Worm (Caenorhabditis elegans) whole organism, L4 larva: ENCODE results near the gene aat-2.
A peak's percentile ranks its signal among the peaks of the same experiment; 100 is the strongest.

Experiments
- F26F4.8 ChIP-seq: fragments of 200-800 bp; sonication (Bioruptor generic); conservative IDR thresholded peaks from 2 replicates; pipeline ENCODE4 v1.3.6; 2022; ENCODE audit warnings: missing genetic modification characterization, missing compliant biosample characterization
- R02D3.7 ChIP-seq: fragments of 150-350 bp; sonication (generic microtip); optimal IDR thresholded peaks from 3 replicates; lab custom pipeline; 2014; ENCODE audit warnings: missing biosample characterization, missing genetic modification characterization
- Y105C5A.15 ChIP-seq: fragments of 200-800 bp; sonication (Bioruptor generic); IDR thresholded peaks from 2 replicates; pipeline ENCODE4 v1.3.6; 2022; ENCODE audit warnings: missing genetic modification characterization, missing compliant biosample characterization
- Y48G9A.11 ChIP-seq: fragments of 200-800 bp; sonication (Bioruptor generic); IDR thresholded peaks from 2 replicates; pipeline ENCODE4 v1.3.6; 2022; ENCODE audit warnings: missing genetic modification reagents, missing genetic modification characterization, missing compliant biosample characterization
- aly-2 ChIP-seq: sonication (generic microtip); optimal IDR thresholded peaks from 2 replicates; lab custom pipeline; 2018; ENCODE audit warnings: missing biosample characterization, missing genetic modification characterization
- arid-1 ChIP-seq: fragments of 200-800 bp; sonication (Bioruptor generic); conservative IDR thresholded peaks from 2 replicates; pipeline ENCODE4 v1.3.6; 2022; ENCODE audit warnings: missing genetic modification reagents, missing genetic modification characterization, missing compliant biosample characterization
- ceh-28 ChIP-seq: fragments of 150-350 bp; optimal IDR thresholded peaks from 2 replicates; lab custom pipeline; 2014; ENCODE audit warnings: missing biosample characterization, missing genetic modification reagents, missing genetic modification characterization
- ctbp-1 ChIP-seq: fragments of 200-800 bp; sonication (Bioruptor generic); IDR thresholded peaks from 2 replicates; pipeline ENCODE4 v1.3.6; 2022; ENCODE audit warnings: missing genetic modification reagents, missing genetic modification characterization, missing compliant biosample characterization
- daf-16 ChIP-seq, 3 experiments: sonication (generic microtip); optimal IDR thresholded peaks; 2 replicates each; lab custom pipeline; 2016 to 2017; ENCODE audit warnings: missing genetic modification characterization in 3 of 3, missing genetic modification reagents in 3 of 3, mild to moderate bottlenecking in 2 of 3, missing compliant biosample characterization in 2 of 3, missing biosample characterization in 1 of 3, moderate library complexity in 1 of 3
- daf-19 ChIP-seq: fragments of 200-800 bp; sonication (Bioruptor generic); conservative IDR thresholded peaks from 2 replicates; pipeline ENCODE4 v1.3.6; 2022; ENCODE audit warnings: missing genetic modification characterization, missing compliant biosample characterization
- daf-8 ChIP-seq: fragments of 200-800 bp; sonication (Bioruptor generic); IDR thresholded peaks from 2 replicates; pipeline ENCODE4 v1.3.6; 2022; ENCODE audit warnings: missing genetic modification characterization, missing compliant biosample characterization
- dmd-6 ChIP-seq: fragments of 200-800 bp; sonication (Bioruptor generic); IDR thresholded peaks from 2 replicates; pipeline ENCODE4 v1.3.6; 2022; ENCODE audit warnings: missing genetic modification reagents, missing genetic modification characterization, missing compliant biosample characterization
- dmd-8 ChIP-seq: fragments of 200-800 bp; sonication (Bioruptor generic); IDR thresholded peaks from 2 replicates; pipeline ENCODE4 v1.3.6; 2022; ENCODE audit warnings: missing genetic modification characterization, missing compliant biosample characterization
- dpl-1 ChIP-seq: fragments of 150-350 bp; optimal IDR thresholded peaks from 2 replicates; lab custom pipeline; 2014; ENCODE audit warnings: missing biosample characterization, missing genetic modification reagents, missing genetic modification characterization
- dve-1 ChIP-seq: sonication (generic microtip); optimal IDR thresholded peaks from 2 replicates; lab custom pipeline; 2017; ENCODE audit warnings: antibody characterized with exemption, mild to moderate bottlenecking, missing genetic modification characterization, missing compliant biosample characterization; ENCODE audit not compliant: insufficient read depth
- fos-1 ChIP-seq: fragments of 150-350 bp; optimal IDR thresholded peaks from 2 replicates; lab custom pipeline; 2014; ENCODE audit warnings: missing biosample characterization, missing genetic modification characterization
- hlh-11 ChIP-seq: fragments of 200-800 bp; sonication (Bioruptor generic); optimal IDR thresholded peaks from 2 replicates; lab custom pipeline; 2018; ENCODE audit warnings: mild to moderate bottlenecking, missing genetic modification characterization, missing compliant biosample characterization
- lin-13 ChIP-seq: fragments of 150-350 bp; optimal IDR thresholded peaks from 2 replicates; lab custom pipeline; 2014; ENCODE audit warnings: missing biosample characterization, missing genetic modification reagents, missing genetic modification characterization
- lin-29 ChIP-seq: fragments of 200-800 bp; sonication (Bioruptor generic); IDR thresholded peaks from 2 replicates; pipeline ENCODE4 v1.3.6; 2022; ENCODE audit warnings: missing genetic modification reagents, missing genetic modification characterization, missing compliant biosample characterization
- lin-39 ChIP-seq: fragments of 150-350 bp; optimal IDR thresholded peaks from 2 replicates; lab custom pipeline; 2014; ENCODE audit warnings: missing biosample characterization, missing genetic modification reagents, missing genetic modification characterization
- lsy-2 ChIP-seq, 2 experiments: fragments of 150-350 bp in 1 of 2; sonication (generic microtip) in 1 of 2; optimal IDR thresholded peaks; 2 replicates each; lab custom pipeline; 2014 to 2017; ENCODE audit warnings: missing biosample characterization in 2 of 2, missing genetic modification characterization in 2 of 2
- madf-5 ChIP-seq, 2 experiments: fragments of 200-800 bp; sonication (Bioruptor generic); IDR thresholded peaks; 2 replicates each; pipeline ENCODE4 v1.3.6; 2022; ENCODE audit warnings: missing compliant biosample characterization in 2 of 2, missing genetic modification characterization in 2 of 2
- madf-9 ChIP-seq: fragments of 200-800 bp; sonication (Bioruptor generic); conservative IDR thresholded peaks from 2 replicates; pipeline ENCODE4 v1.3.6; 2022; ENCODE audit warnings: missing genetic modification reagents, missing genetic modification characterization, missing compliant biosample characterization
- nhr-10 ChIP-seq: fragments of 150-350 bp; optimal IDR thresholded peaks from 2 replicates; lab custom pipeline; 2014; ENCODE audit warnings: missing biosample characterization, missing genetic modification characterization
- nhr-28 ChIP-seq: fragments of 150-350 bp; optimal IDR thresholded peaks from 2 replicates; lab custom pipeline; 2014; ENCODE audit warnings: missing biosample characterization, missing genetic modification characterization
- nhr-76 ChIP-seq: fragments of 150-350 bp; optimal IDR thresholded peaks from 2 replicates; lab custom pipeline; 2014; ENCODE audit warnings: missing biosample characterization, missing genetic modification characterization
- nhr-77 ChIP-seq: fragments of 150-350 bp; optimal IDR thresholded peaks from 2 replicates; lab custom pipeline; 2014; ENCODE audit warnings: missing biosample characterization, missing genetic modification characterization
- php-3 ChIP-seq: fragments of 200-800 bp; sonication (Bioruptor generic); IDR thresholded peaks from 2 replicates; pipeline ENCODE4 v1.3.6; 2022; ENCODE audit warnings: missing genetic modification reagents, missing genetic modification characterization, missing compliant biosample characterization
- pqm-1 ChIP-seq: sonication (generic microtip); optimal IDR thresholded peaks from 2 replicates; lab custom pipeline; 2017; ENCODE audit warnings: missing biosample characterization, missing genetic modification characterization
- rbr-2 ChIP-seq: sonication (generic microtip); optimal IDR thresholded peaks from 2 replicates; lab custom pipeline; 2016; ENCODE audit warnings: missing genotype, missing genetic modification characterization, missing compliant biosample characterization
- sdz-12 ChIP-seq: fragments of 200-800 bp; sonication (Bioruptor generic); optimal IDR thresholded peaks from 2 replicates; lab custom pipeline; 2018; ENCODE audit warnings: mild to moderate bottlenecking, missing genetic modification characterization, missing compliant biosample characterization
- snpc-1.2 ChIP-seq: fragments of 200-800 bp; sonication (Bioruptor generic); IDR thresholded peaks from 2 replicates; pipeline ENCODE4 v1.3.6; 2022; ENCODE audit warnings: missing genetic modification reagents, missing genetic modification characterization, missing compliant biosample characterization
- spr-3 ChIP-seq: fragments of 200-800 bp; sonication (Bioruptor generic); optimal IDR thresholded peaks from 2 replicates; lab custom pipeline; 2018; ENCODE audit warnings: mild to moderate bottlenecking, missing genetic modification characterization, missing compliant biosample characterization
- tra-1 ChIP-seq: fragments of 200-800 bp; sonication (Bioruptor generic); IDR thresholded peaks from 2 replicates; pipeline ENCODE4 v1.3.6; 2022; ENCODE audit warnings: missing genetic modification reagents, missing genetic modification characterization, missing compliant biosample characterization
- unc-130 ChIP-seq: sonication (generic microtip); optimal IDR thresholded peaks from 2 replicates; lab custom pipeline; 2016; ENCODE audit warnings: missing genetic modification reagents, missing genetic modification characterization, missing compliant biosample characterization
- unc-39 ChIP-seq: sonication (generic microtip); optimal IDR thresholded peaks from 2 replicates; lab custom pipeline; 2017; ENCODE audit warnings: missing biosample characterization, missing genetic modification characterization

The aat-2 gene

DNA sequence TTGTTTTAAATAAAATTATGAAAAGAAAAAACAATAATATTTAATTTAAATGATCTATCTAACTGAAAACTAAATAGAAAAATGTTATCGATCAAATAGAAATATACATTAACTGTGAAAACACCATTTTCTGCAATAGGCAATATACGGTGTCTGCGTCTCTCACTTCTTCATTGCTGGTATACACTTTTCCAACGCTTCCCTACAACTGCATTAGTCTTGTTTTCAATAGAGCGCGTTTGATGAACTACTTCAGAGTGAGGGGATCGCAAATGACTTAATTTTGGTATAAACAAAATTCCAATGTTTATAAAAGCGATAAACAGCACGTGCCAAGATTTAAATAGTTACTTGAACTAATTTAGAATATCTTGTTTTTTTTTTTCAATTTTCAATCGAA, 33.7 kb downstream of the aat-2 start (continued):
- TF ChIP-seq Y48G9A.11: no peak

DNA sequence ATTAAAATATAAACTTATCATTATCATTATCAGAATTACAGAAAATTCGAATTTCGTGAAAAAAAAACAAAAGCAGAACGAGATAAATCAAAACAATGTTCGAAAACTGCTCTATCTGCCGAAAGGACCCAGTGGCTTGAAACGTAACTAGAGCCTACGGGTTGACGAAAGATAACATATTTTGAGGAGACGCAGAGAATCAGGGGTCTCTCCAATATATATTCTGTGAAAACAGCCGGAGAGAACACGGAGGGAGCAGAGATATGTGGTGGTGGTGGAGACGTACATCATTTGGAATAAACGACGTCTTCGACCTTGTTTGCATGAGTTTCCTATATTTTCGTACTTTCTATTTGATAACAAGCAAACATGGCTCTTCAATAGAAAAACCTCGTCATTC, 37.3 kb downstream of the aat-2 start:
- TF ChIP-seq rbr-2 (tag; lab: Kevin White, UChicago) (peak; percentile 8), fos-1 (tag; lab: Kevin White, UChicago) (no peak), ceh-28 (tag; lab: Kevin White, UChicago) (no peak), snpc-1.2 (GFP tag; lab: Robert Waterston, UW) (no peak), lin-29 (no peak), daf-16 (GFP tag; optimal IDR thresholded peaks at IDR 0.05; lab: Kevin White, UChicago) (peak in 1 of 2 experiments; percentile 1), daf-16 (tag; optimal IDR thresholded peaks at IDR 0.05; lab: Kevin White, UChicago) (no peak)

DNA sequence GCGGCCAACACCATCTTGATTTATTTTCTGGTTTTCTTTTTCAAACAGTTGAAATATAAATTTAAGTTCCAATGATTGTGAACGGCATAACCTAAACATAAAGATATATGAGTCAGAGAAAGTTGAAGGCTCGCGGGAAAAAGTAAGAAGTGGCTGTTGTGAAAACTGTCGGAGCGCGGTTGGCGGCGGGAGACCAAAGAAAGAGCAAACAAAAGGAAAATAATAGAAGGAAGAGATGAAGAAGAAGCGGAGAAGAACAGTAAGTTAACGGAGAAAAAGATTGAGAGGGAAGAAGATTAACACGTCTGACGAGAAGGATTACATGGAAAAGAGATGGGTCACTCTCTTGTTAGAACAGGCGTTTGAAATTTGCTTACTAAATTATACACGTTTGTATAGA, 38.8 kb downstream of the aat-2 start, which contains the start of gene inx-10:
inx-10 (minus strand) TSS at position 101 of the 400 bp plus-strand sequence.
- no peak for TF ChIP-seq nhr-76 (tag; lab: Kevin White, UChicago)
- no peak for TF ChIP-seq daf-19 (GFP tag; lab: Robert Waterston, UW)
- no peak for TF ChIP-seq ctbp-1
- TF ChIP-seq daf-16 (GFP tag; optimal IDR thresholded peaks at IDR 0.05; lab: Kevin White, UChicago): no peak
- TF ChIP-seq daf-16 (tag; optimal IDR thresholded peaks at IDR 0.05; lab: Kevin White, UChicago): no peak

ce11 chrV:9202710-9203109, 43.5 kb downstream of the aat-2 start, which contains the start of gene asp-2:
TSS of gene asp-2 (plus strand) at chrV:9203077.
- 0 out of 2 replicates have a peak, but pooled peaks have one; percentile 53 for TF ChIP-seq php-3 (GFP tag; lab: Robert Waterston, UW)
- TF ChIP-seq nhr-77 (tag; lab: Kevin White, UChicago): peak; percentile 20
- TF ChIP-seq daf-8 (GFP tag; lab: Robert Waterston, UW): no peak
- peak; percentile 69 for TF ChIP-seq dmd-6
- TF ChIP-seq lsy-2 (tag; optimal IDR thresholded peaks at IDR 0.05; lab: Kevin White, UChicago): no peak
- TF ChIP-seq dpl-1: no peak
- no peak for TF ChIP-seq aly-2 (tag; lab: Kevin White, UChicago)
- no peak for TF ChIP-seq F26F4.8 (GFP tag; lab: Robert Waterston, UW)
- no peak for TF ChIP-seq nhr-10 (tag; lab: Kevin White, UChicago)
- TF ChIP-seq Y105C5A.15 (GFP tag; lab: Robert Waterston, UW): no peak
- no peak for TF ChIP-seq madf-9 (GFP tag; lab: Robert Waterston, UW)
- TF ChIP-seq hlh-11 (tag; lab: Kevin White, UChicago): peak; percentile 57
- no peak for TF ChIP-seq spr-3
- TF ChIP-seq lin-13 (GFP tag; lab: Kevin White, UChicago): no peak
- no peak for TF ChIP-seq unc-39 (tag; lab: Kevin White, UChicago)
- peak; percentile 68 for TF ChIP-seq nhr-28
- TF ChIP-seq R02D3.7: no peak
- no peak for TF ChIP-seq lin-29
- TF ChIP-seq pqm-1: peak; percentile 95
- peak; percentile 28; the same call in 1 of the 2 replicates for TF ChIP-seq tra-1
- TF ChIP-seq sdz-12 (GFP tag; lab: Kevin White, UChicago): no peak
- TF ChIP-seq daf-16 (GFP tag; optimal IDR thresholded peaks at IDR 0.05; lab: Kevin White, UChicago): no peak
- TF ChIP-seq daf-16 (tag; optimal IDR thresholded peaks at IDR 0.05; lab: Kevin White, UChicago): peak; percentile 63
- no peak for TF ChIP-seq fos-1 (tag; lab: Kevin White, UChicago)
- no peak for TF ChIP-seq unc-130 (GFP tag; lab: Kevin White, UChicago)
- no peak for TF ChIP-seq lin-39
- no peak for TF ChIP-seq arid-1
- no peak for TF ChIP-seq madf-5 (GFP tag; IDR thresholded peaks at IDR 0.05; lab: Robert Waterston, UW)
- peak; percentile 74 for TF ChIP-seq dve-1
- TF ChIP-seq dmd-8 (GFP tag; lab: Robert Waterston, UW): no peak
